Fruit fly (Drosophila melanogaster): ENCODE data around the gene CG32544.

The CG32544 gene

DNA sequence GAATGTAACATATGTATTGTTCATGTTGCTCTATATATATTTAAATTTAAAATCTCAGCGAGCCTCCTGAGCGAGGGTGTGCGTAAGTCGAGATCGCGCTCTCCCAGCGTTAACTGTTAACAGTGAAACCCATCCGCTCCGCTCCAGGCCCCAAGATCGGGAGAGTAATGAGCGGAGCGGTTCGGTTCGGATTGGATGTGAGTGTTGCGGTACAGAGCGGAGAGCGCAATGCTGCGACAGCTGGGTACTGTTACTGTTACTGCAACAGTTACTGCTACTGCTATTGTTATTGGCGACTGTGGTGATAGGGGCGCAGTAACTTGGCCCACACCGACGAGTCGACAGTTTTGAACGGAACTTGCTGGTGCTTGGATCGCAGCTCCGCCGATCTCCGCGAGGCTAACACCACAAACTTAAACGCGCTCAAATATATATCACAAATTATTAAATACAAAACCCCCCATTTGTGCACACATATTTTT lies 27.7 kb upstream of the CG32544 start, which contains the start of gene Pvf1:
Gene Pvf1, plus strand, starts transcription at position 312 of the 482 bp plus-strand sequence.
- peak; percentile 31 for TF ChIP-seq Smox (GFP tag; optimal IDR thresholded peaks at IDR 0.05)
- no peak for TF ChIP-seq cyc (GFP tag; optimal IDR thresholded peaks at IDR 0.05)
- peak; percentile 26 for TF ChIP-seq topi (GFP tag; optimal IDR thresholded peaks at IDR 0.05)
- TF ChIP-seq CG3032 (tag; optimal IDR thresholded peaks at IDR 0.05), result no peak
- TF ChIP-seq fkh (GFP tag; optimal IDR thresholded peaks at IDR 0.05), result peak; percentile 46
- peak; percentile 54; the same call in 1 of the 3 replicates for TF ChIP-seq eg (GFP tag; IDR thresholded peaks at IDR 0.05)
- peak; percentile 30 to 37 for TF ChIP-seq ss (GFP tag; optimal IDR thresholded peaks at IDR 0.05)
- TF ChIP-seq CG3919 (GFP tag; optimal IDR thresholded peaks at IDR 0.05), result peak; percentile 47
- TF ChIP-seq lz (GFP tag; optimal IDR thresholded peaks at IDR 0.05), result peak; percentile 25
- peak; percentile 20 for TF ChIP-seq OdsH (GFP tag; optimal IDR thresholded peaks at IDR 0.05)
- peak; percentile 56; the same call in 1 of the 3 replicates for TF ChIP-seq CG6163 (GFP tag; IDR thresholded peaks at IDR 0.05)
- peak; percentile 10 for TF ChIP-seq Met (GFP tag; optimal IDR thresholded peaks at IDR 0.05)
- TF ChIP-seq Eip78C (GFP tag), result peak; percentile 78
- TF ChIP-seq Sox102F (GFP tag; optimal IDR thresholded peaks at IDR 0.05), result peak; percentile 18
- TF ChIP-seq Hr38 (GFP tag; optimal IDR thresholded peaks at IDR 0.05), result no peak
- TF ChIP-seq dsx (GFP tag; optimal IDR thresholded peaks at IDR 0.05; ENCODE audit: poor library complexity, severe bottlenecking), result peak; percentile 23
- 0 out of 3 replicates have a peak, but pooled peaks have one; percentile 20 for TF ChIP-seq CG8119 (GFP tag; IDR thresholded peaks at IDR 0.05)
- no peak for TF ChIP-seq CG32006 (GFP tag; optimal IDR thresholded peaks at IDR 0.05)
- peak; percentile 32 for TF ChIP-seq CG7368 (GFP tag; optimal IDR thresholded peaks at IDR 0.05)
- peak; percentile 25 for TF ChIP-seq esn (GFP tag; optimal IDR thresholded peaks at IDR 0.05)
- TF ChIP-seq CG10631 (GFP tag; optimal IDR thresholded peaks at IDR 0.05), result no peak
- TF ChIP-seq Eip75B (GFP tag; optimal IDR thresholded peaks at IDR 0.05), result peak; percentile 18

DNA sequence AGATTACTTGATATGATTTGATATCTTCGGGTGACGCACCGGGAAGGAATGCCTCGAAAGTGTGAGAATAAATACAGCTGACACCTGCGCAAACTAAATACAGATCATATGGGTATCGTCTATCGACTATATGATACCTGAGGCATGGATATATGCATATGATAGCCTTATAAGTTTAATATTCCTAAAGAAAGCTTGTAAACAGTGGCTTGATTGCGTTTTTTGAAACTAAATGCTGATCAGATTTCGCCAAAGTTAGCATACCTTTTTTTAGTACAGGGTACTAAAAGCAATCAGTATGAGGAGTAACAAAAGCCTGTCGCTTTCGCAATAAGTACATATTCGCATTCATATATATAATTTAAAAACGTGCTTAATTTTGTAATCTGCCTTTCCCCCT lies 25.7 kb upstream of the CG32544 start:
- TF ChIP-seq Sox15 (GFP tag; optimal IDR thresholded peaks at IDR 0.05), result peak; percentile 68
- no peak for TF ChIP-seq Sox14 (GFP tag; optimal IDR thresholded peaks at IDR 0.05)
- no peak for TF ChIP-seq CG6854 (GFP tag; optimal IDR thresholded peaks at IDR 0.05)
- TF ChIP-seq Smox (GFP tag; optimal IDR thresholded peaks at IDR 0.05), result peak; percentile 51
- TF ChIP-seq CG11294 (GFP tag; IDR thresholded peaks at IDR 0.05), result 0 out of 2 replicates have a peak, but pooled peaks have one; percentile 13
- no peak for TF ChIP-seq achi (GFP tag; optimal IDR thresholded peaks at IDR 0.05)
- peak; percentile 66 for TF ChIP-seq Eip75B (GFP tag; optimal IDR thresholded peaks at IDR 0.05)
- TF ChIP-seq CG9139 (GFP tag; optimal IDR thresholded peaks at IDR 0.05), result peak; percentile 16
- TF ChIP-seq Blimp-1 (GFP tag; optimal IDR thresholded peaks at IDR 0.05), result peak; percentile 40
- peak; percentile 35 for TF ChIP-seq net (GFP tag; optimal IDR thresholded peaks at IDR 0.05)
- TF ChIP-seq lz (GFP tag; optimal IDR thresholded peaks at IDR 0.05), result peak; percentile 72
- peak; percentile 51 for TF ChIP-seq Ets96B (tag; optimal IDR thresholded peaks at IDR 0.05)
- TF ChIP-seq fkh (GFP tag; optimal IDR thresholded peaks at IDR 0.05), result no peak
- TF ChIP-seq CG10669 (GFP tag; optimal IDR thresholded peaks at IDR 0.05), result peak; percentile 70
- TF ChIP-seq CG6163 (GFP tag; IDR thresholded peaks at IDR 0.05), result peak; percentile 78
- TF ChIP-seq eg (GFP tag; IDR thresholded peaks at IDR 0.05), result peak; percentile 65; the same call in 2 of the 3 replicates
- peak; percentile 45 for TF ChIP-seq dsx (GFP tag; optimal IDR thresholded peaks at IDR 0.05; ENCODE audit: poor library complexity, severe bottlenecking)
- TF ChIP-seq fd85E (GFP tag; optimal IDR thresholded peaks at IDR 0.05), result no peak
- peak; percentile 31 for TF ChIP-seq CG6808 (GFP tag; optimal IDR thresholded peaks at IDR 0.05)
- no peak for TF ChIP-seq fd59A (GFP tag; optimal IDR thresholded peaks at IDR 0.05)
- peak; percentile 45; the same call in 1 of the 2 replicates for TF ChIP-seq CG15336 (GFP tag; IDR thresholded peaks at IDR 0.05)
- TF ChIP-seq esn (GFP tag; optimal IDR thresholded peaks at IDR 0.05), result peak; percentile 52
- TF ChIP-seq OdsH (GFP tag; optimal IDR thresholded peaks at IDR 0.05), result peak; percentile 47
- TF ChIP-seq cyc (GFP tag; optimal IDR thresholded peaks at IDR 0.05), result peak; percentile 86
- peak; percentile 71 for TF ChIP-seq CG7368 (GFP tag; optimal IDR thresholded peaks at IDR 0.05)
- TF ChIP-seq CG8319 (GFP tag; optimal IDR thresholded peaks at IDR 0.05), result peak; percentile 76
- TF ChIP-seq CG11762 (GFP tag; optimal IDR thresholded peaks at IDR 0.05; ENCODE audit: insufficient read depth), result peak; percentile 33
- peak; percentile 14 for TF ChIP-seq Hr4 (GFP tag; optimal IDR thresholded peaks at IDR 0.05)
- no peak for TF ChIP-seq Lpt (GFP tag; optimal IDR thresholded peaks at IDR 0.05)
- peak; percentile 37; the same call in 1 of the 2 replicates for TF ChIP-seq Gug (GFP tag; IDR thresholded peaks at IDR 0.05)
- TF ChIP-seq topi (GFP tag; optimal IDR thresholded peaks at IDR 0.05), result peak; percentile 88
- peak; percentile 59 for TF ChIP-seq pdm3 (GFP tag; optimal IDR thresholded peaks at IDR 0.05)
- TF ChIP-seq CG6276 (GFP tag; optimal IDR thresholded peaks at IDR 0.05), result no peak
- no peak for TF ChIP-seq salr (GFP tag; optimal IDR thresholded peaks at IDR 0.05)
- TF ChIP-seq Hr39 (GFP tag; optimal IDR thresholded peaks at IDR 0.05), result peak; percentile 55
- peak; percentile 34 for TF ChIP-seq Ets21C (GFP tag; optimal IDR thresholded peaks at IDR 0.05)
- TF ChIP-seq svp (GFP tag), result peak; percentile 91
- no peak for TF ChIP-seq Hr38 (GFP tag; optimal IDR thresholded peaks at IDR 0.05)
- TF ChIP-seq Sox102F (GFP tag; optimal IDR thresholded peaks at IDR 0.05), result peak; percentile 24
